Fruit fly (Drosophila melanogaster) S2 (cell line): Measurements from ENCODE around the gene Wnt5.

Experiments used
- CG8478 ChIP-seq: fragments of >200 bp; optimal IDR thresholded peaks from 2 replicates; lab custom pipeline; 2018
- CTCF ChIP-seq, 2 experiments: fragments of >200 bp; optimal IDR thresholded peaks; 2 replicates each; lab custom pipeline; 2018

Wnt5 gene

dm6 chrX:18528166-18528733, 23.0 kb upstream of the Wnt5 start, which contains the start of the genes CG15042 and CG15047:
Gene CG15042 (minus strand): TSS chrX:18528266.
Gene CG15047 (plus strand): TSS chrX:18528683.
- TF ChIP-seq CTCF (optimal IDR thresholded peaks at IDR 0.05; lab: Kevin White, UChicago) (no peak), CG8478 (no peak)

- TF ChIP-seq CG8478 (no peak), CTCF (optimal IDR thresholded peaks at IDR 0.05; lab: Kevin White, UChicago) (no peak)
Measured at dm6 chrX:18524594-18525266, 19.5 kb upstream of the Wnt5 start.

dm6 chrX:18523146-18523812, 18.1 kb upstream of the Wnt5 start:
- no peak for TF ChIP-seq CTCF (optimal IDR thresholded peaks at IDR 0.05; lab: Kevin White, UChicago)
- no peak for TF ChIP-seq CG8478

- TF ChIP-seq CG8478 (no peak), CTCF (optimal IDR thresholded peaks at IDR 0.05; lab: Kevin White, UChicago) (no peak)
Measured at dm6 chrX:18522395-18523104, 17.3 kb upstream of the Wnt5 start, which contains the start of gene CG6481. Gene CG6481 (minus strand): TSS chrX:18522445.

- TF ChIP-seq CTCF (optimal IDR thresholded peaks at IDR 0.05; lab: Kevin White, UChicago) (no peak), CG8478 (no peak)
Measured at dm6 chrX:18520360-18520759, 15.2 kb upstream of the Wnt5 start.

- peak; percentile 93 to 96 for TF ChIP-seq CTCF (optimal IDR thresholded peaks at IDR 0.05; lab: Kevin White, UChicago)
- no peak for TF ChIP-seq CG8478
Measured at dm6 chrX:18517415-18517814, 12.2 kb upstream of the Wnt5 start.

- TF ChIP-seq CTCF (optimal IDR thresholded peaks at IDR 0.05; lab: Kevin White, UChicago), result peak; percentile 6 to 42
- TF ChIP-seq CG8478, result no peak
Measured at dm6 chrX:18515988-18516541, 10.9 kb upstream of the Wnt5 start.

DNA sequence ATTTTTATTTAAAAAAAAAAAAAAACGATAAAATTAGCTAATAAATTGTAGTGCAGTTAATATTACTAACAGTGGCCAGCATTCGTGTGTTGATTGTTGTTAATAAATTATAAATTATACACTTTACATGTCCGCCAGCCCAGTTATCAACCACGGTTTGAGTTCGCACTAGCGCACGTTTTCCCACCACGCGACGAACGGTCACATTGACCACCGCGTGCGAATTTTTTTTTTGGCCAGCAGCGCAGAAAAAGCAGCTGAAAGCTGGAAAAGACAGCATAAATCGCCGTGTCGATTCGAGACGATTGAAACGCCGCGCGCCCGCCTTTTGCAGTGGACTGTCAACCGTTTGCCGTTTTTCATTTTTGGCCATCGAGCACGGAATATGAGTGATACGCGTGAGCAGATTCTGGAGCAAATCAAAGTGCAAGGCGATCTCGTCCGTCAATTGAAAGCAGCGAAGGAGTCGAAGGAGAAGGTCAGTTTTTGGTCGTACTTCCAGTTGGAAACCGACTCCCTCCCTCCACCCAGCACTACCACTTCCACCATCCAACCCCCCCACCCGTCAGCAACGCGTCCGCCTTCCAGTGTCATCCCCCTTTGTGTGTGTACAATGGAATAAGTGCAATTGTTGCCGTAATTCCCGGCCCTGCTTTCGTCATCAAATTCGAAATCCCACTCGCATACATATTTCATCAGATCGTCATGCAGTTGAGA, 10.2 kb upstream of the Wnt5 start, which contains the start of the genes Bx and HisRS:
Gene Bx (plus strand): TSS at position 224 of the 717 bp plus-strand sequence.
Gene HisRS (plus strand): TSS at position 224 of the 717 bp plus-strand sequence.
- TF ChIP-seq CTCF (optimal IDR thresholded peaks at IDR 0.05; lab: Kevin White, UChicago), result peak; percentile 52 to 73
- TF ChIP-seq CG8478, result no peak

dm6 chrX:18514767-18515166, 9.6 kb upstream of the Wnt5 start, which contains the start of gene CG6470:
Gene CG6470 (minus strand): TSS chrX:18514867.
- TF ChIP-seq CG8478, result no peak
- no peak for TF ChIP-seq CTCF (optimal IDR thresholded peaks at IDR 0.05; lab: Kevin White, UChicago)

DNA sequence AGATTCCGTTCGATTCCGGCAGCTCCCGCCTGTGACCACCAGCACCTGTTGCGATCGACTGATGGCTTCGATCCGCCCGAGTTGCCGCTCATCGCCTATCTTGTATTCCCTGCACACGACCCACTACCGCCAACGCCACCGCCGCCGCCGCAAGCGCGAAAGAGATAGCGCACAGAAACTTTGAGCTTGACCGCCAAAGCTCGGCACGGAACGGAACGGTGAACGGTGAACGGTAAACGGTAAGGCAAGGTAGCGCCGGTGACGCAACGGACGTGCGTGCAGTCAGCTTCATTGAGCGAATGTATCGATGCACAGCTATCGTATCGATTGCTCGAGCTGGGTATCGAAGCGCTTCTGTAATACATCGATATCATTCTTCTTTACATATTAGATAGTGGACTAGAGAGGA, 7.1 kb upstream of the Wnt5 start, which contains the start of gene Ggt-1:
Gene Ggt-1 (minus strand): TSS at position 251 of the 409 bp plus-strand sequence.
- no peak for TF ChIP-seq CG8478

DNA sequence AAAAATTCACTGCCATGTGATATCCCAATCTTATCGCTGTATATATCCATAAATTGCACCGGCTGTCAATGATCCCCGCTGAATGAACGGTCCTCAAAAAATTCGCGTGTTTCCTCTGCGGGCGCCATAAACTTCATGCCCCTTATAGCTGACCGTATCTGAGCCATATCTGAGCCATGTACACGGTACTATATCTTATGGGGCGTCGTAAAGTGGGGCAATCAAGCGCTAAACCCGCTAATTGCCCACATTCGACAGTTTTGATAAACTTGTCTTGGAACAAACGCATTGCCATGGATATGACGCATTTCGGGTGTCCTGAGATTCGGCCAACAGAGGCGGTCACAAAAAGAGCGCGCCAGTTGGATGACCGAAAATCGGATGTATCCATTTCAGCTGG, 5.7 kb upstream of the Wnt5 start:
- TF ChIP-seq CG8478 (no peak), CTCF (optimal IDR thresholded peaks at IDR 0.05; lab: Kevin White, UChicago) (no peak)

dm6 chrX:18509430-18509829, 4.2 kb upstream of the Wnt5 start:
- TF ChIP-seq CG8478 (no peak), CTCF (optimal IDR thresholded peaks at IDR 0.05; lab: Kevin White, UChicago) (no peak)

- TF ChIP-seq CG8478, result no peak
- no peak for TF ChIP-seq CTCF (optimal IDR thresholded peaks at IDR 0.05; lab: Kevin White, UChicago)
Measured at dm6 chrX:18508565-18508964, 3.4 kb upstream of the Wnt5 start.
